Worm (Caenorhabditis elegans) whole organism, L1 larva: ENCODE data around the gene mth-2.

ENCODE experiments used
- ama-1 ChIP-seq: fragments of 150-350 bp; optimal IDR thresholded peaks from 2 replicates; lab custom pipeline; 2014
- ceh-88 ChIP-seq: fragments of 200-800 bp; sonication (Bioruptor generic); IDR thresholded peaks from 2 replicates; pipeline ENCODE4 v1.3.6; 2022; ENCODE audit warnings: missing genetic modification characterization, missing compliant biosample characterization
- efl-3 ChIP-seq: fragments of 200-800 bp; sonication (Bioruptor generic); optimal IDR thresholded peaks from 2 replicates; lab custom pipeline; 2018; ENCODE audit warnings: mild to moderate bottlenecking, missing genetic modification characterization, missing compliant biosample characterization
- isw-1 ChIP-seq: fragments of 200-800 bp; sonication (Bioruptor generic); IDR thresholded peaks from 2 replicates; pipeline ENCODE4 v1.3.6; 2022; ENCODE audit warnings: missing genetic modification characterization, missing compliant biosample characterization
- lin-39 ChIP-seq: fragments of 150-350 bp; optimal IDR thresholded peaks from 2 replicates; lab custom pipeline; 2014; ENCODE audit warnings: missing biosample characterization, missing genetic modification reagents, missing genetic modification characterization
- nhr-11 ChIP-seq: fragments of 150-350 bp; optimal IDR thresholded peaks from 2 replicates; lab custom pipeline; 2014; ENCODE audit warnings: missing biosample characterization, missing genetic modification characterization
- nhr-12 ChIP-seq: sonication (generic microtip); optimal IDR thresholded peaks from 2 replicates; lab custom pipeline; 2017; ENCODE audit warnings: missing biosample characterization, missing genetic modification characterization
- nhr-28 ChIP-seq: fragments of 150-350 bp; optimal IDR thresholded peaks from 2 replicates; lab custom pipeline; 2014; ENCODE audit warnings: missing biosample characterization, missing genetic modification characterization
- nhr-76 ChIP-seq: sonication (generic microtip); optimal IDR thresholded peaks from 2 replicates; lab custom pipeline; 2017; ENCODE audit warnings: missing biosample characterization, missing genetic modification characterization
- nhr-77 ChIP-seq: fragments of 150-350 bp; optimal IDR thresholded peaks from 2 replicates; lab custom pipeline; 2014; ENCODE audit warnings: missing biosample characterization, missing genetic modification characterization
- pax-3 ChIP-seq: fragments of 200-800 bp; sonication (Bioruptor generic); optimal IDR thresholded peaks from 2 replicates; lab custom pipeline; 2018; ENCODE audit warnings: mild to moderate bottlenecking, missing genetic modification characterization, moderate library complexity, missing compliant biosample characterization
- sox-4 ChIP-seq: sonication (generic microtip); optimal IDR thresholded peaks from 2 replicates; lab custom pipeline; 2016; ENCODE audit warnings: missing genetic modification characterization, missing compliant biosample characterization
- unc-86 ChIP-seq: sonication (generic microtip); optimal IDR thresholded peaks from 2 replicates; lab custom pipeline; 2016; ENCODE audit warnings: missing genetic modification characterization, missing compliant biosample characterization
- unc-98 ChIP-seq: fragments of 200-800 bp; sonication (Bioruptor generic); IDR thresholded peaks from 2 replicates; pipeline ENCODE4 v1.3.6; 2022; ENCODE audit warnings: missing genetic modification characterization, missing compliant biosample characterization

- TF ChIP-seq nhr-76 (tag; lab: Kevin White, UChicago) (no peak), unc-98 (GFP tag; lab: Robert Waterston, UW) (no peak), nhr-11 (no peak), nhr-12 (tag; lab: Kevin White, UChicago) (no peak), ama-1 (lab: Kevin White, UChicago) (no peak), nhr-77 (no peak), sox-4 (tag; lab: Kevin White, UChicago) (no peak), nhr-28 (tag; lab: Kevin White, UChicago) (no peak), efl-3 (GFP tag; lab: Kevin White, UChicago) (no peak), lin-39 (tag; lab: Kevin White, UChicago) (no peak), pax-3 (tag; lab: Kevin White, UChicago) (no peak), ceh-88 (no peak), isw-1 (no peak), unc-86 (tag; lab: Kevin White, UChicago) (no peak)
Observed at ce11 chrII:4173842-4174241, 20.3 kb downstream of the mth-2 start.
